In the genomic region with DNA sequence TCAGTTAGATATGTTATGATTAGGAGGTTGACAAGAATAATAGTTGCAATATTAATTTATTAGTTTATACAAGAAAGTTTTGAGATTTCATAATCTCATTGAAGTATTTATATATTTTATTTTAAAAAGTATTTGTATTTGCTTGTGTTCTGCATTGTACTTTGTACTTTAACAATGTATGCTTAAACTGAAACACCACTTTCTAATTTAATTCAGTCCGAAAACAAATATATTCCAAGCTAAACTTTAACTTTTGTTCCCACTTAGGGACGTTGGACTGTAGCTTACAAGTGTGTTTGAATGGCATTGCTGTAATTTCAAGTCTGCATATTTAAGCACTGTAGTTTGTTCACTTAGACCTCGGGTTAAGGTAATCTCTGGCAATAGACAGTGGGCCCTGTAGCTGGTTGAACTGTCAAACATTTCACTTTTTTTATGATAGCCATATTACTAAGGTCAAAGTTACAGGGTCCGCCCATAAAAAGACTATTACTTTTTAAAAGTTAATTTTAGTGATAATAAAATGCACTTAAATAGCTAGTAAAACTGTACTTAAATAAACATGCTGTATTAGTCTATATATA, we compare ENCODE assay signal across 4 fruit fly cellular contexts.
TF ChIP-seq lines count a peak whose summit lies in the region.

No protein-coding gene starts in this region.

- TF ChIP-seq CTCF in whole organism, embryonic (GFP tag; optimal IDR thresholded peaks at IDR 0.05; lab: Kevin White, UChicago), result no peak

TF ChIP-seq in whole organism, adult, 20 proteins besides CTCF, POLR2A, EP300 and RAD21:
- no peak for TF ChIP-seq Clk (GFP tag; optimal IDR thresholded peaks at IDR 0.05; lab: Kevin White, UChicago)
- TF ChIP-seq toe (GFP tag; optimal IDR thresholded peaks at IDR 0.05; lab: Kevin White, UChicago), result peak; percentile 22
- no peak for TF ChIP-seq CG33017 (tag; optimal IDR thresholded peaks at IDR 0.05; lab: Kevin White, UChicago)
- peak; percentile 9 for TF ChIP-seq bab1 (GFP tag; optimal IDR thresholded peaks at IDR 0.05; lab: Kevin White, UChicago)
- TF ChIP-seq CG7101 (tag; optimal IDR thresholded peaks at IDR 0.05; lab: Kevin White, UChicago), result peak; percentile 17
- TF ChIP-seq CG12768 (GFP tag; optimal IDR thresholded peaks at IDR 0.05; lab: Kevin White, UChicago), result peak; percentile 64
- peak; percentile 29 for TF ChIP-seq CG14711 (tag; optimal IDR thresholded peaks at IDR 0.05; lab: Kevin White, UChicago)

TF ChIP-seq in whole organism, embryonic, 481 proteins besides CTCF, POLR2A, EP300 and RAD21 (continues in another document):
- TF ChIP-seq aop (GFP tag; IDR thresholded peaks at IDR 0.05; lab: Robert Waterston, UW) (no peak), pzg (GFP tag; optimal IDR thresholded peaks at IDR 0.05; lab: Kevin White, UChicago) (no peak), CG14965 (GFP tag; optimal IDR thresholded peaks at IDR 0.05; lab: Kevin White, UChicago; ENCODE audit: borderline replicate concordance) (no peak), kni (GFP tag; optimal IDR thresholded peaks at IDR 0.05; lab: Kevin White, UChicago) (no peak), CG3726 (GFP tag; IDR thresholded peaks at IDR 0.05; lab: Robert Waterston, UW) (no peak), CG8290 (GFP tag; optimal IDR thresholded peaks at IDR 0.05; lab: Kevin White, UChicago) (no peak), CG8290 (tag; optimal IDR thresholded peaks at IDR 0.05; lab: Kevin White, UChicago) (no peak), fd96Cb (tag; optimal IDR thresholded peaks at IDR 0.05; lab: Kevin White, UChicago) (no peak), kah (GFP tag; optimal IDR thresholded peaks at IDR 0.05; lab: Kevin White, UChicago) (no peak), odd (GFP tag; optimal IDR thresholded peaks at IDR 0.05; lab: Kevin White, UChicago) (no peak), CG18619 (GFP tag; optimal IDR thresholded peaks at IDR 0.05; lab: Kevin White, UChicago) (no peak), phol (tag; optimal IDR thresholded peaks at IDR 0.05; lab: Kevin White, UChicago) (peak; percentile 23), klu (GFP tag; IDR thresholded peaks at IDR 0.05; lab: Robert Waterston, UW) (no peak), Atf6 (GFP tag; IDR thresholded peaks at IDR 0.05; lab: Robert Waterston, UW) (no peak), CG12236 (GFP tag; optimal IDR thresholded peaks at IDR 0.05; lab: Kevin White, UChicago) (no peak), ro (GFP tag; IDR thresholded peaks at IDR 0.05; lab: Robert Waterston, UW) (no peak), Antp (GFP tag; optimal IDR thresholded peaks at IDR 0.05; lab: Kevin White, UChicago) (no peak), nom (GFP tag; optimal IDR thresholded peaks at IDR 0.05; lab: Kevin White, UChicago) (no peak), tll (GFP tag; optimal IDR thresholded peaks at IDR 0.05; lab: Kevin White, UChicago) (no peak), gt (GFP tag; IDR thresholded peaks at IDR 0.05; lab: Robert Waterston, UW) (no peak), ERR (GFP tag; optimal IDR thresholded peaks at IDR 0.05; lab: Kevin White, UChicago) (no peak), CG1233 (GFP tag; optimal IDR thresholded peaks at IDR 0.05; lab: Kevin White, UChicago) (no peak), Nf-YB (GFP tag; optimal IDR thresholded peaks at IDR 0.05; lab: Kevin White, UChicago) (no peak), p53 (GFP tag; optimal IDR thresholded peaks at IDR 0.05; lab: Kevin White, UChicago) (no peak), ranshi (GFP tag; IDR thresholded peaks at IDR 0.05; lab: Robert Waterston, UW) (no peak), Side (GFP tag; optimal IDR thresholded peaks at IDR 0.05; lab: Kevin White, UChicago) (no peak), al (GFP tag; IDR thresholded peaks at IDR 0.05; lab: Robert Waterston, UW) (no peak), cg (GFP tag; optimal IDR thresholded peaks at IDR 0.05; lab: Kevin White, UChicago) (no peak)

TF ChIP-seq in whole organism, prepupa, 60 proteins besides CTCF, POLR2A, EP300 and RAD21:
- TF ChIP-seq OdsH (GFP tag; optimal IDR thresholded peaks at IDR 0.05; lab: Kevin White, UChicago) (peak; percentile 16), CG6276 (GFP tag; optimal IDR thresholded peaks at IDR 0.05; lab: Kevin White, UChicago) (peak; percentile 14), Smox (GFP tag; optimal IDR thresholded peaks at IDR 0.05; lab: Kevin White, UChicago) (no peak), acj6 (GFP tag; optimal IDR thresholded peaks at IDR 0.05; lab: Kevin White, UChicago) (peak; percentile 40), CG32006 (GFP tag; optimal IDR thresholded peaks at IDR 0.05; lab: Kevin White, UChicago) (peak; percentile 56), Eip78C (GFP tag; lab: Kevin White, UChicago) (peak; percentile 61), CG8119 (GFP tag; IDR thresholded peaks at IDR 0.05; lab: Robert Waterston, UW) (peak; percentile 41; the same call in 1 of the 3 replicates), dsx (GFP tag; optimal IDR thresholded peaks at IDR 0.05; lab: Kevin White, UChicago; ENCODE audit: poor library complexity, severe bottlenecking) (peak; percentile 15), CG15336 (GFP tag; IDR thresholded peaks at IDR 0.05; lab: Robert Waterston, UW) (peak; percentile 48), achi (GFP tag; optimal IDR thresholded peaks at IDR 0.05; lab: Kevin White, UChicago) (peak; percentile 39), CG3032 (tag; optimal IDR thresholded peaks at IDR 0.05; lab: Kevin White, UChicago) (no peak), CG6808 (GFP tag; optimal IDR thresholded peaks at IDR 0.05; lab: Kevin White, UChicago) (no peak)

TF ChIP-seq in whole organism, pupa, 21 proteins besides CTCF, POLR2A, EP300 and RAD21:
- TF ChIP-seq CG13204 (GFP tag; optimal IDR thresholded peaks at IDR 0.05; lab: Kevin White, UChicago), result no peak
- peak; percentile 4 for TF ChIP-seq CG9948 (tag; optimal IDR thresholded peaks at IDR 0.05; lab: Kevin White, UChicago)
- peak; percentile 13; the same call in 1 of the 2 replicates for TF ChIP-seq CG32121 (GFP tag; IDR thresholded peaks at IDR 0.05; lab: Robert Waterston, UW)
